Fruit fly (Drosophila melanogaster) whole organism, embryonic: Measurements from ENCODE around the gene bbg.

ENCODE experiments used
- CG10654 ChIP-seq: fragments of 200-800 bp; sonication (Bioruptor generic); optimal IDR thresholded peaks from 2 replicates; lab custom pipeline; 2016; ENCODE audit warnings: missing biosample characterization, missing genetic modification characterization
- CG10959 ChIP-seq: fragments of 200-800 bp; sonication (Bioruptor generic); IDR thresholded peaks from 2 replicates; pipeline ENCODE4 v1.3.6; 2022; ENCODE audit warnings: missing biosample characterization, missing genetic modification characterization
- CG11093 ChIP-seq: fragments of 200-800 bp; sonication (Bioruptor generic); IDR thresholded peaks from 3 replicates; pipeline ENCODE4 v1.3.6; 2022; ENCODE audit warnings: missing biosample characterization, missing genetic modification characterization
- CG12744 ChIP-seq: fragments of 200-800 bp; sonication (Bioruptor generic); optimal IDR thresholded peaks from 2 replicates; lab custom pipeline; 2016; ENCODE audit warnings: missing biosample characterization, missing genetic modification characterization
- CG13287 ChIP-seq: fragments of 200-800 bp; sonication (Bioruptor generic); IDR thresholded peaks from 2 replicates; pipeline ENCODE4 v1.3.6; 2022; ENCODE audit warnings: missing biosample characterization, missing genetic modification characterization; ENCODE audit not compliant: partially characterized antibody
- CG14860 ChIP-seq: fragments of 200-800 bp; sonication (Bioruptor generic); IDR thresholded peaks from 3 replicates; pipeline ENCODE4 v1.3.6; 2022; ENCODE audit warnings: missing biosample characterization, missing genetic modification characterization; ENCODE audit not compliant: partially characterized antibody
- CG1602 ChIP-seq: fragments of 200-800 bp; sonication (Bioruptor generic); optimal IDR thresholded peaks from 3 replicates; lab custom pipeline; 2016; ENCODE audit warnings: missing biosample characterization, missing genetic modification characterization
- CG1603 ChIP-seq: fragments of 200-800 bp; sonication (Bioruptor generic); optimal IDR thresholded peaks from 2 replicates; lab custom pipeline; 2019; ENCODE audit warnings: missing biosample characterization, mild to moderate bottlenecking, missing genetic modification characterization, moderate library complexity
- CG17361 ChIP-seq: fragments of 200-800 bp; sonication (Bioruptor generic); IDR thresholded peaks from 3 replicates; pipeline ENCODE4 v1.3.6; 2022; ENCODE audit warnings: missing biosample characterization, missing genetic modification characterization
- CG18011 ChIP-seq: fragments of 200-800 bp; sonication (Bioruptor generic); optimal IDR thresholded peaks from 2 replicates; lab custom pipeline; 2017; ENCODE audit warnings: missing biosample characterization, missing genetic modification characterization, mild to moderate bottlenecking, moderate library complexity, missing genotype
- CG18476 ChIP-seq: fragments of 200-800 bp; sonication (Bioruptor generic); optimal IDR thresholded peaks from 2 replicates; lab custom pipeline; 2016; ENCODE audit warnings: missing biosample characterization, mild to moderate bottlenecking, missing genetic modification characterization
- CG30020 ChIP-seq: fragments of 200-800 bp; optimal IDR thresholded peaks from 2 replicates; lab custom pipeline; 2019; ENCODE audit warnings: missing biosample characterization, mild to moderate bottlenecking, missing genetic modification characterization, moderate library complexity
- CG3281 ChIP-seq: fragments of 200-800 bp; sonication (Bioruptor generic); optimal IDR thresholded peaks from 3 replicates; lab custom pipeline; 2017; ENCODE audit warnings: missing biosample characterization, mild to moderate bottlenecking, missing genetic modification characterization
- CG4404 ChIP-seq: fragments of 200-800 bp; sonication (Bioruptor generic); IDR thresholded peaks from 2 replicates; pipeline ENCODE4 v1.3.6; 2022; ENCODE audit warnings: missing biosample characterization, missing genetic modification characterization
- CG7745 ChIP-seq: fragments of 200-800 bp; sonication (Bioruptor generic); optimal IDR thresholded peaks from 2 replicates; lab custom pipeline; 2018; ENCODE audit warnings: missing biosample characterization, mild to moderate bottlenecking, missing genetic modification characterization, moderate library complexity
- CG8089 ChIP-seq: fragments of 200-800 bp; sonication (Bioruptor generic); optimal IDR thresholded peaks from 3 replicates; lab custom pipeline; 2016; ENCODE audit warnings: missing biosample characterization, missing genetic modification characterization
- CG9215 ChIP-seq: fragments of 200-800 bp; sonication (Bioruptor generic); IDR thresholded peaks from 2 replicates; pipeline ENCODE4 v1.3.6; 2022; ENCODE audit warnings: missing biosample characterization, missing genetic modification characterization
- CG9817 ChIP-seq: fragments of 200-800 bp; sonication (Bioruptor generic); optimal IDR thresholded peaks from 2 replicates; lab custom pipeline; 2018; ENCODE audit warnings: missing biosample characterization, mild to moderate bottlenecking, missing genetic modification characterization, moderate library complexity
- CG9932 ChIP-seq: fragments of 200-800 bp; sonication (Bioruptor generic); IDR thresholded peaks from 2 replicates; pipeline ENCODE4 v1.3.6; 2022; ENCODE audit warnings: missing biosample characterization, missing genetic modification characterization
- Camta ChIP-seq: fragments of 200-800 bp; sonication (Bioruptor generic); optimal IDR thresholded peaks from 2 replicates; lab custom pipeline; 2016; ENCODE audit warnings: missing biosample characterization, missing genetic modification characterization
- CrebB ChIP-seq: fragments of 200-800 bp; sonication (Bioruptor generic); optimal IDR thresholded peaks from 3 replicates; lab custom pipeline; 2018; ENCODE audit warnings: missing biosample characterization, mild to moderate bottlenecking, missing genetic modification characterization
- D ChIP-seq, 2 experiments: fragments of 200-800 bp in 1 of 2; fragments of >200 bp in 1 of 2; sonication (Bioruptor generic) in 1 of 2; optimal IDR thresholded peaks; 2 replicates in 1 of 2; 3 replicates in 1 of 2; lab custom pipeline; 2017; ENCODE audit warnings: mild to moderate bottlenecking in 1 of 2, missing biosample characterization in 1 of 2, missing genetic modification characterization in 1 of 2, missing genetic modification reagents in 1 of 2
- D19B ChIP-seq: fragments of 200-800 bp; sonication (Bioruptor generic); optimal IDR thresholded peaks from 2 replicates; lab custom pipeline; 2017; ENCODE audit warnings: missing biosample characterization, mild to moderate bottlenecking, missing genetic modification characterization
- Deaf1 ChIP-seq: fragments of 200-800 bp; optimal IDR thresholded peaks from 3 replicates; lab custom pipeline; 2019; ENCODE audit warnings: missing biosample characterization, mild to moderate bottlenecking, missing genetic modification characterization, moderate library complexity
- Dref ChIP-seq: fragments of 200-800 bp; sonication (Bioruptor generic); IDR thresholded peaks from 2 replicates; pipeline ENCODE4 v1.3.6; 2022; ENCODE audit warnings: missing biosample characterization, missing genetic modification characterization
- ERR ChIP-seq: fragments of 200-800 bp; sonication (Bioruptor generic); optimal IDR thresholded peaks from 2 replicates; lab custom pipeline; 2016; ENCODE audit warnings: missing biosample characterization, missing genetic modification characterization
- NK7.1 ChIP-seq: fragments of 200-800 bp; sonication (Bioruptor generic); optimal IDR thresholded peaks from 3 replicates; lab custom pipeline; 2016; ENCODE audit warnings: missing biosample characterization, missing genetic modification characterization
- Optix ChIP-seq: fragments of 200-800 bp; sonication (Bioruptor generic); IDR thresholded peaks from 3 replicates; pipeline ENCODE4 v1.3.6; 2022; ENCODE audit warnings: missing biosample characterization, missing genetic modification characterization
- Taf1 ChIP-seq: fragments of 200-800 bp; sonication (Bioruptor generic); IDR thresholded peaks from 2 replicates; pipeline ENCODE4 v1.3.6; 2022; ENCODE audit warnings: missing biosample characterization, missing genetic modification characterization
- Usf ChIP-seq: fragments of 200-800 bp; sonication (Bioruptor generic); optimal IDR thresholded peaks from 2 replicates; lab custom pipeline; 2017; ENCODE audit warnings: missing genotype, missing biosample characterization, missing genetic modification characterization
- Vsx1 ChIP-seq: fragments of 200-800 bp; sonication (Bioruptor generic); optimal IDR thresholded peaks from 2 replicates; lab custom pipeline; 2017; ENCODE audit warnings: missing biosample characterization, mild to moderate bottlenecking, missing genetic modification characterization, missing genetic modification reagents
- amos ChIP-seq: fragments of 200-800 bp; sonication (Bioruptor generic); IDR thresholded peaks from 2 replicates; pipeline ENCODE4 v1.3.6; 2022; ENCODE audit warnings: missing biosample characterization, missing genetic modification characterization; ENCODE audit not compliant: partially characterized antibody
- caup ChIP-seq: fragments of 200-800 bp; sonication (Bioruptor generic); optimal IDR thresholded peaks from 3 replicates; lab custom pipeline; 2017; ENCODE audit warnings: missing biosample characterization, mild to moderate bottlenecking, missing genetic modification characterization, moderate library complexity; ENCODE audit not compliant: severe bottlenecking
- dpn ChIP-seq, 2 experiments: fragments of 200-800 bp; sonication (Bioruptor generic); optimal IDR thresholded peaks; 3 replicates each; lab custom pipeline; 2016; ENCODE audit warnings: missing biosample characterization in 2 of 2, missing genetic modification characterization in 2 of 2
- eyg ChIP-seq: fragments of 200-800 bp; sonication (Bioruptor generic); optimal IDR thresholded peaks from 3 replicates; lab custom pipeline; 2016; ENCODE audit warnings: missing biosample characterization, missing genetic modification characterization
- fd96Cb ChIP-seq: fragments of 200-800 bp; sonication (Bioruptor generic); optimal IDR thresholded peaks from 2 replicates; lab custom pipeline; 2018; ENCODE audit warnings: missing biosample characterization, mild to moderate bottlenecking, missing genetic modification characterization, moderate library complexity
- gsb ChIP-seq: fragments of 200-800 bp; sonication (Bioruptor generic); IDR thresholded peaks from 2 replicates; pipeline ENCODE4 v1.3.6; 2022; ENCODE audit warnings: missing biosample characterization, missing genetic modification characterization
- ham ChIP-seq: fragments of 200-800 bp; sonication (Bioruptor generic); IDR thresholded peaks from 2 replicates; pipeline ENCODE4 v1.3.6; 2022; ENCODE audit warnings: missing biosample characterization, missing genetic modification characterization
- ind ChIP-seq: fragments of 200-800 bp; sonication (Bioruptor generic); optimal IDR thresholded peaks from 3 replicates; lab custom pipeline; 2016; ENCODE audit warnings: missing biosample characterization, missing genetic modification characterization
- lilli ChIP-seq: fragments of 200-800 bp; sonication (Bioruptor generic); optimal IDR thresholded peaks from 3 replicates; lab custom pipeline; 2016; ENCODE audit warnings: missing biosample characterization, missing genetic modification characterization
- lov ChIP-seq, 2 experiments: fragments of 200-800 bp in 1 of 2; fragments of >200 bp in 1 of 2; sonication (Bioruptor generic) in 1 of 2; IDR thresholded peaks in 1 of 2; optimal IDR thresholded peaks in 1 of 2; 2 replicates in 1 of 2; 3 replicates in 1 of 2; pipeline versions ENCODE4 v1.3.6 to Lab custom; 2017 to 2022; ENCODE audit warnings: missing biosample characterization in 1 of 2, missing genetic modification characterization in 1 of 2
- onecut ChIP-seq: fragments of 200-800 bp; sonication (Bioruptor generic); IDR thresholded peaks from 2 replicates; pipeline ENCODE4 v1.3.6; 2022; ENCODE audit warnings: missing biosample characterization, missing genetic modification characterization
- p53 ChIP-seq: fragments of 200-800 bp; sonication (Bioruptor generic); optimal IDR thresholded peaks from 2 replicates; lab custom pipeline; 2016; ENCODE audit warnings: missing biosample characterization, missing genetic modification characterization
- pnt ChIP-seq: fragments of 200-800 bp; sonication (Bioruptor generic); optimal IDR thresholded peaks from 3 replicates; lab custom pipeline; 2016; ENCODE audit warnings: missing biosample characterization, missing genetic modification characterization
- row ChIP-seq: fragments of 200-800 bp; sonication (Bioruptor generic); IDR thresholded peaks from 3 replicates; pipeline ENCODE4 v1.3.6; 2022; ENCODE audit warnings: missing biosample characterization, missing genetic modification characterization
- slbo ChIP-seq: fragments of 200-800 bp; sonication (Bioruptor generic); IDR thresholded peaks from 2 replicates; pipeline ENCODE4 v1.3.6; 2022; ENCODE audit warnings: missing biosample characterization, missing genetic modification characterization
- so ChIP-seq: fragments of 200-800 bp; sonication (Bioruptor generic); IDR thresholded peaks from 3 replicates; pipeline ENCODE4 v1.3.6; 2022; ENCODE audit warnings: missing biosample characterization, missing genetic modification characterization
- sob ChIP-seq: fragments of 200-800 bp; sonication (Bioruptor generic); IDR thresholded peaks from 2 replicates; pipeline ENCODE4 v1.3.6; 2022; ENCODE audit warnings: missing biosample characterization, missing genetic modification characterization
- ttk ChIP-seq: fragments of 200-800 bp; sonication (Bioruptor generic); IDR thresholded peaks from 2 replicates; pipeline ENCODE4 v2.1.2; 2022; ENCODE audit warnings: missing biosample characterization, missing genetic modification characterization

Gene bbg

DNA sequence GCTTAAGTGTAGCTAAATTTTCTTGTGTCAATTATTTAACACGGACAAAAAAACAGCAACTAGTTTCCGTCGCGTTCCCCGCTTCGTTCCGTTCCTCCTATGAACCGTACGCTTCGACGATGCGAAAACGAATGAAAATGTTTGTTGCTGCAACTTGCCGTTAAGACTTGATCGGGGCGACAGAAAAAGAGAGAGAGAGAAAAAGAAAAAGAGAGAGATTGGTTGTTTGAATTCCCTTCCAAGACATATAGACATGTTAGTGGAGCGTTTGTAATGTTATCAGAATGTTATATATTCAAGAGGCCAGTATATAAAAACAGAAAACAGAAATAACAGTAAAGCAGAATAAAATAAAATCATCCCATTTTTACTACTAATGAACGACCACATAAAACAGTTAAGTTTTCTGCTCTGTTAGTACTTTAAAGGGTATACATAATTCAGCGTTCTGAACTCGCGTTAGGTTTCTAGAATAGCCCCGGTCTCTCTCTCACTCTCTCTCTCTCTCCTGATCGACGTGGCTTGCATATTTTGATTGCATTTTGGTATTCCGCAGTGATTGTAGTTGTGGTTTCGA lies 14.9 kb upstream of the bbg start, which contains the start of gene Gbs-70E:
Gene Gbs-70E (minus strand): TSS at position 137 of the 577 bp plus-strand sequence.
- TF ChIP-seq CG9215 (GFP tag; lab: Robert Waterston, UW) = peak; percentile 86
- TF ChIP-seq Dref (GFP tag; lab: Robert Waterston, UW) = no peak
- TF ChIP-seq amos = no peak; the same call in 1 of the 2 replicates
- TF ChIP-seq Optix = no peak
- TF ChIP-seq CG8089 = peak; percentile 91
- TF ChIP-seq D19B (GFP tag; lab: Kevin White, UChicago) = peak; percentile 80
- peak; percentile 88 for TF ChIP-seq pnt
- TF ChIP-seq CG14860 (GFP tag; lab: Robert Waterston, UW) = no peak
- TF ChIP-seq ttk (GFP tag; lab: Robert Waterston, UW) = peak; percentile 92
- no peak; the same call in 1 of the 2 replicates for TF ChIP-seq CG10959 (GFP tag; lab: Robert Waterston, UW)
- TF ChIP-seq lilli (GFP tag; lab: Kevin White, UChicago) = peak; percentile 92
- peak; percentile 100 for TF ChIP-seq row
- peak; percentile 88 for TF ChIP-seq CG9817 (tag; lab: Kevin White, UChicago)
- peak; percentile 89 for TF ChIP-seq CG1602
- peak; percentile 83 for TF ChIP-seq Deaf1 (tag; lab: Kevin White, UChicago)
- TF ChIP-seq sob (GFP tag; lab: Robert Waterston, UW) = peak; percentile 90
- peak; percentile 62; the same call in 1 of the 2 replicates for TF ChIP-seq CG13287
- TF ChIP-seq CG18476 = peak; percentile 74
- peak; percentile 73 for TF ChIP-seq p53 (GFP tag; lab: Kevin White, UChicago)
- peak; percentile 91 for TF ChIP-seq CG11093
- peak; percentile 93 for TF ChIP-seq so (GFP tag; lab: Robert Waterston, UW)
- TF ChIP-seq CG9932 (GFP tag; lab: Robert Waterston, UW) = peak; percentile 87
- TF ChIP-seq CG18011 (GFP tag; lab: Kevin White, UChicago) = peak; percentile 79
- TF ChIP-seq CG4404 (GFP tag; lab: Robert Waterston, UW) = peak; percentile 85; the same call in 1 of the 2 replicates
- peak; percentile 81 for TF ChIP-seq onecut
- TF ChIP-seq Taf1 (GFP tag; lab: Robert Waterston, UW) = peak; percentile 85
- peak; percentile 79 for TF ChIP-seq CG10654 (GFP tag; lab: Kevin White, UChicago)
- TF ChIP-seq CrebB (tag; lab: Kevin White, UChicago) = peak; percentile 94
- TF ChIP-seq dpn (GFP tag; optimal IDR thresholded peaks at IDR 0.05; lab: Kevin White, UChicago) = peak; percentile 94
- peak; percentile 61 for TF ChIP-seq CG7745 (tag; lab: Kevin White, UChicago)
- peak; percentile 88 for TF ChIP-seq ind (GFP tag; lab: Kevin White, UChicago)
- TF ChIP-seq Vsx1 (GFP tag; lab: Kevin White, UChicago) = peak; percentile 79
- TF ChIP-seq eyg (GFP tag; lab: Kevin White, UChicago) = peak; percentile 87
- peak; percentile 63; the same call in 1 of the 2 replicates for TF ChIP-seq ham
- peak; percentile 82 for TF ChIP-seq fd96Cb (tag; lab: Kevin White, UChicago)
- peak; percentile 89 for TF ChIP-seq NK7.1 (GFP tag; lab: Kevin White, UChicago)
- TF ChIP-seq slbo (GFP tag; lab: Robert Waterston, UW) = peak; percentile 90
- peak; percentile 91 for TF ChIP-seq Camta (GFP tag; lab: Kevin White, UChicago)
- peak; percentile 84 for TF ChIP-seq CG12744 (GFP tag; lab: Kevin White, UChicago)
- TF ChIP-seq gsb (GFP tag; lab: Robert Waterston, UW) = peak; percentile 80
- TF ChIP-seq caup = peak; percentile 87
- TF ChIP-seq Usf = peak; percentile 68
- TF ChIP-seq CG3281 (GFP tag; lab: Kevin White, UChicago) = peak; percentile 91
- TF ChIP-seq CG17361 (GFP tag; lab: Robert Waterston, UW) = peak; percentile 92
- peak; percentile 69 for TF ChIP-seq CG30020 (tag; lab: Kevin White, UChicago)
- peak; percentile 74 for TF ChIP-seq CG1603 (tag; lab: Kevin White, UChicago)
- peak; percentile 84 for TF ChIP-seq ERR
- no peak for TF ChIP-seq lov (optimal IDR thresholded peaks at IDR 0.05; lab: Kevin White, UChicago)
- peak; percentile 83 for TF ChIP-seq lov (GFP tag; IDR thresholded peaks at IDR 0.05; lab: Robert Waterston, UW)
- TF ChIP-seq D (optimal IDR thresholded peaks at IDR 0.05; lab: Kevin White, UChicago) = no peak
- TF ChIP-seq D (GFP tag; optimal IDR thresholded peaks at IDR 0.05; lab: Kevin White, UChicago) = peak; percentile 85
